Worm (Caenorhabditis elegans) whole organism, midembryonic: ENCODE results near the gene mig-10.

Experiments used
- T22C8.4 ChIP-seq: fragments of 200-800 bp; sonication (Bioruptor generic); IDR thresholded peaks from 2 replicates; pipeline ENCODE4 v1.3.6; 2022; ENCODE audit warnings: missing genetic modification characterization, missing compliant biosample characterization
- cog-1 ChIP-seq: sonication (generic microtip); optimal IDR thresholded peaks from 2 replicates; lab custom pipeline; 2016; ENCODE audit warnings: missing genetic modification characterization, missing compliant biosample characterization
- flt-1 ChIP-seq: fragments of 200-800 bp; sonication (Bioruptor generic); IDR thresholded peaks from 2 replicates; pipeline ENCODE4 v1.3.6; 2022; ENCODE audit warnings: missing genetic modification characterization, missing compliant biosample characterization
- klf-2 ChIP-seq: fragments of 200-800 bp; sonication (Bioruptor generic); conservative IDR thresholded peaks from 2 replicates; pipeline ENCODE4 v1.3.6; 2022; ENCODE audit warnings: missing genetic modification reagents, missing genetic modification characterization, missing compliant biosample characterization
- med-1 ChIP-seq: sonication (generic microtip); optimal IDR thresholded peaks from 2 replicates; lab custom pipeline; 2017; ENCODE audit warnings: missing genetic modification characterization, mild to moderate bottlenecking, missing compliant biosample characterization, antibody characterized with exemption, missing genetic modification reagents; ENCODE audit not compliant: insufficient read depth
- ref-1 ChIP-seq: fragments of 200-800 bp; sonication (Bioruptor generic); conservative IDR thresholded peaks from 2 replicates; pipeline ENCODE4 v1.3.6; 2022; ENCODE audit warnings: missing genetic modification reagents, missing genetic modification characterization, missing compliant biosample characterization
- tab-1 ChIP-seq: fragments of 200-800 bp; sonication (Bioruptor generic); IDR thresholded peaks from 2 replicates; pipeline ENCODE4 v1.3.6; 2022; ENCODE audit warnings: missing genetic modification characterization, missing compliant biosample characterization
- ztf-23 ChIP-seq: fragments of 200-800 bp; sonication (Bioruptor generic); IDR thresholded peaks from 2 replicates; pipeline ENCODE4 v1.3.6; 2022; ENCODE audit warnings: missing genetic modification reagents, missing genetic modification characterization, missing compliant biosample characterization
- ztf-29 ChIP-seq: fragments of 200-800 bp; sonication (Bioruptor generic); IDR thresholded peaks from 2 replicates; pipeline ENCODE4 v1.3.6; 2022; ENCODE audit warnings: missing genetic modification reagents, missing genetic modification characterization, missing compliant biosample characterization

DNA sequence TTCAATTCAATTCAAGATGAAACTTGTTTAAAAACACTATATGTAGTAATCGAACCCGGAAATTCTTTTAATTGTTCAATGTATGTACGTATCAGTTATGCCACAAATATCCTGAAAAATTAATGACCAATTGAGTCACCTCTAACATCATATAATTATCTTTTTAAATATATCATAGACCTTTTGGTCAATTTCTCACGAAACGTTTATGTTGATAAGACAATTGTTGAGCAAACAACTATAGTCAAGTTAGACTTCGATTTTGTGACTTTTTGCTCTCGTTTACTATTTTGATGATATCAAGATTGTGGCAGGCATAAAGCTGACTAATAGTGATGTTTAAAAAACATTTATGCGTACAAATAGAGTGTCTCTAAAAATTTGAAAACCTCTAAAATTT, 38.7 kb upstream of the mig-10 start:
- TF ChIP-seq flt-1 (GFP tag; lab: Robert Waterston, UW) (no peak), ref-1 (no peak), med-1 (no peak), ztf-23 (GFP tag; lab: Robert Waterston, UW) (no peak), tab-1 (GFP tag; lab: Robert Waterston, UW) (no peak), T22C8.4 (no peak), klf-2 (GFP tag; lab: Robert Waterston, UW) (no peak), ztf-29 (GFP tag; lab: Robert Waterston, UW) (no peak), cog-1 (tag; lab: Kevin White, UChicago) (no peak)
